Fruit fly (Drosophila melanogaster) whole organism, embryonic: Measurements from ENCODE around the gene CG42395.

ENCODE experiments used
- Atf6 ChIP-seq: fragments of 200-800 bp; sonication (Bioruptor generic); IDR thresholded peaks from 2 replicates; pipeline ENCODE4 v1.3.6; 2022; ENCODE audit warnings: missing biosample characterization, missing genetic modification characterization
- B-H1 ChIP-seq: fragments of 200-800 bp; sonication (Bioruptor generic); IDR thresholded peaks from 3 replicates; pipeline ENCODE4 v1.3.6; 2022; ENCODE audit warnings: missing biosample characterization, missing genetic modification characterization
- Bteb2 ChIP-seq: fragments of 200-800 bp; sonication (Bioruptor generic); optimal IDR thresholded peaks from 2 replicates; lab custom pipeline; 2016; ENCODE audit warnings: missing biosample characterization, missing genetic modification characterization
- CG10267 ChIP-seq: fragments of 200-800 bp; sonication (Bioruptor generic); optimal IDR thresholded peaks from 2 replicates; lab custom pipeline; 2018; ENCODE audit warnings: missing biosample characterization, mild to moderate bottlenecking, missing genetic modification characterization, moderate library complexity
- CG12071 ChIP-seq: fragments of 200-800 bp; sonication (Bioruptor generic); optimal IDR thresholded peaks from 3 replicates; lab custom pipeline; 2018; ENCODE audit warnings: missing biosample characterization, mild to moderate bottlenecking, missing genetic modification characterization
- CG12769 ChIP-seq: fragments of 200-800 bp; sonication (Bioruptor generic); optimal IDR thresholded peaks from 2 replicates; lab custom pipeline; 2019; ENCODE audit warnings: missing biosample characterization, mild to moderate bottlenecking, missing genetic modification characterization, moderate library complexity
- CG13123 ChIP-seq: fragments of 200-800 bp; sonication (Bioruptor generic); optimal IDR thresholded peaks from 2 replicates; lab custom pipeline; 2016; ENCODE audit warnings: missing biosample characterization, missing genetic modification characterization
- CG14710 ChIP-seq: fragments of 200-800 bp; sonication (Bioruptor generic); optimal IDR thresholded peaks from 3 replicates; lab custom pipeline; 2019; ENCODE audit warnings: missing biosample characterization, mild to moderate bottlenecking, missing genetic modification characterization, moderate library complexity
- CG1602 ChIP-seq: fragments of 200-800 bp; sonication (Bioruptor generic); optimal IDR thresholded peaks from 3 replicates; lab custom pipeline; 2016; ENCODE audit warnings: missing biosample characterization, missing genetic modification characterization
- CG1603 ChIP-seq: fragments of 200-800 bp; sonication (Bioruptor generic); optimal IDR thresholded peaks from 2 replicates; lab custom pipeline; 2019; ENCODE audit warnings: missing biosample characterization, mild to moderate bottlenecking, missing genetic modification characterization, moderate library complexity
- CG18764 ChIP-seq: fragments of 200-800 bp; sonication (Bioruptor generic); optimal IDR thresholded peaks from 3 replicates; lab custom pipeline; 2016; ENCODE audit warnings: missing biosample characterization, missing genetic modification characterization
- CG30431 ChIP-seq: fragments of 200-800 bp; sonication (Bioruptor generic); optimal IDR thresholded peaks from 2 replicates; lab custom pipeline; 2017; ENCODE audit warnings: missing biosample characterization, missing genetic modification characterization
- CG3163 ChIP-seq: fragments of 200-800 bp; sonication (Bioruptor generic); optimal IDR thresholded peaks from 3 replicates; lab custom pipeline; 2016; ENCODE audit warnings: missing biosample characterization, missing genetic modification characterization
- CG3726 ChIP-seq: fragments of 200-800 bp; sonication (Bioruptor generic); IDR thresholded peaks from 3 replicates; pipeline ENCODE4, ENCODE4 v1.3.6; 2022; ENCODE audit warnings: missing biosample characterization, missing genetic modification characterization
- CG3847 ChIP-seq: fragments of 200-800 bp; sonication (Bioruptor generic); IDR thresholded peaks from 2 replicates; pipeline ENCODE4 v1.3.6; 2022; ENCODE audit warnings: missing biosample characterization, missing genetic modification characterization
- CG5245 ChIP-seq: fragments of 200-800 bp; sonication (Bioruptor generic); optimal IDR thresholded peaks from 3 replicates; lab custom pipeline; 2016; ENCODE audit warnings: missing biosample characterization, missing genetic modification characterization
- Dll ChIP-seq: fragments of 200-800 bp; sonication (Bioruptor generic); IDR thresholded peaks from 4 replicates; pipeline ENCODE4 v1.3.6; 2022; ENCODE audit warnings: missing biosample characterization, missing genetic modification characterization; ENCODE audit not compliant: partially characterized antibody
- Drgx ChIP-seq: fragments of 200-800 bp; sonication (Bioruptor generic); IDR thresholded peaks from 2 replicates; pipeline ENCODE4 v1.3.6; 2022; ENCODE audit warnings: missing biosample characterization, missing genetic modification characterization
- Fer3 ChIP-seq: fragments of 200-800 bp; sonication (Bioruptor generic); optimal IDR thresholded peaks from 2 replicates; lab custom pipeline; 2018; ENCODE audit warnings: missing biosample characterization, mild to moderate bottlenecking, missing genetic modification characterization, moderate library complexity
- HmgZ ChIP-seq: fragments of 200-800 bp; sonication (Bioruptor generic); optimal IDR thresholded peaks from 2 replicates; lab custom pipeline; 2018; ENCODE audit warnings: missing biosample characterization, mild to moderate bottlenecking, missing genetic modification characterization
- Kr ChIP-seq: fragments of 200-800 bp; sonication (Bioruptor generic); optimal IDR thresholded peaks from 2 replicates; lab custom pipeline; 2017; ENCODE audit warnings: missing biosample characterization, mild to moderate bottlenecking, missing genetic modification characterization
- Lpt ChIP-seq: fragments of >200 bp; optimal IDR thresholded peaks from 2 replicates; lab custom pipeline; 2018; ENCODE audit warnings: missing biosample characterization, missing genetic modification characterization
- Mes4 ChIP-seq: fragments of 200-800 bp; sonication (Bioruptor generic); optimal IDR thresholded peaks from 2 replicates; lab custom pipeline; 2016; ENCODE audit warnings: missing biosample characterization, missing genetic modification characterization
- TFAM ChIP-seq: fragments of 200-800 bp; sonication (Bioruptor generic); optimal IDR thresholded peaks from 2 replicates; lab custom pipeline; 2017; ENCODE audit warnings: missing biosample characterization, missing genetic modification characterization, inconsistent platforms
- Usf ChIP-seq: fragments of 200-800 bp; sonication (Bioruptor generic); optimal IDR thresholded peaks from 2 replicates; lab custom pipeline; 2017; ENCODE audit warnings: missing genotype, missing biosample characterization, missing genetic modification characterization
- btn ChIP-seq: fragments of 200-800 bp; sonication (Bioruptor generic); optimal IDR thresholded peaks from 2 replicates; lab custom pipeline; 2016; ENCODE audit warnings: missing biosample characterization, missing genetic modification characterization
- caup ChIP-seq: fragments of 200-800 bp; sonication (Bioruptor generic); optimal IDR thresholded peaks from 3 replicates; lab custom pipeline; 2017; ENCODE audit warnings: missing biosample characterization, mild to moderate bottlenecking, missing genetic modification characterization, moderate library complexity; ENCODE audit not compliant: severe bottlenecking
- cg ChIP-seq: fragments of 200-800 bp; sonication (Bioruptor generic); optimal IDR thresholded peaks from 3 replicates; lab custom pipeline; 2019; ENCODE audit warnings: missing biosample characterization, mild to moderate bottlenecking, missing genetic modification characterization, moderate library complexity
- ci ChIP-seq: fragments of 200-800 bp; sonication (Bioruptor generic); IDR thresholded peaks from 3 replicates; pipeline ENCODE4 v1.3.6; 2022; ENCODE audit warnings: missing biosample characterization, missing genetic modification characterization
- dimm ChIP-seq: fragments of 200-800 bp; sonication (Bioruptor generic); IDR thresholded peaks from 2 replicates; pipeline ENCODE4 v1.3.6; 2022; ENCODE audit warnings: missing biosample characterization, missing genetic modification characterization
- gcm ChIP-seq: fragments of 200-800 bp; sonication (Bioruptor generic); optimal IDR thresholded peaks from 2 replicates; lab custom pipeline; 2019; ENCODE audit warnings: missing biosample characterization, mild to moderate bottlenecking, missing genetic modification characterization, moderate library complexity
- grn ChIP-seq: fragments of 200-800 bp; sonication (Bioruptor generic); optimal IDR thresholded peaks from 3 replicates; lab custom pipeline; 2017; ENCODE audit warnings: missing biosample characterization, missing genetic modification characterization
- gro ChIP-seq: fragments of 200-800 bp; sonication (Bioruptor generic); optimal IDR thresholded peaks from 2 replicates; lab custom pipeline; 2016; ENCODE audit warnings: missing biosample characterization, missing genetic modification characterization
- ind ChIP-seq: fragments of 200-800 bp; sonication (Bioruptor generic); optimal IDR thresholded peaks from 3 replicates; lab custom pipeline; 2016; ENCODE audit warnings: missing biosample characterization, missing genetic modification characterization
- kah ChIP-seq: fragments of 200-800 bp; sonication (Bioruptor generic); optimal IDR thresholded peaks from 2 replicates; lab custom pipeline; 2018; ENCODE audit warnings: missing biosample characterization, mild to moderate bottlenecking, missing genetic modification characterization
- ken ChIP-seq: fragments of 200-800 bp; sonication (Bioruptor generic); IDR thresholded peaks from 3 replicates; pipeline ENCODE4 v1.3.6; 2022; ENCODE audit warnings: missing biosample characterization, missing genetic modification characterization
- kni ChIP-seq: fragments of 200-800 bp; sonication (Bioruptor generic); optimal IDR thresholded peaks from 3 replicates; lab custom pipeline; 2017; ENCODE audit warnings: mild to moderate bottlenecking, missing biosample characterization, missing genetic modification reagents, missing genetic modification characterization
- lola ChIP-seq, 3 experiments: fragments of >200 bp in 2 of 3; fragments of 200-800 bp in 1 of 3; sonication (Bioruptor generic) in 1 of 3; optimal IDR thresholded peaks; 2 replicates each; lab custom pipeline; 2017 to 2019; ENCODE audit warnings: missing biosample characterization in 3 of 3, missing genetic modification characterization in 3 of 3, mild to moderate bottlenecking in 1 of 3, moderate library complexity in 1 of 3
- mam ChIP-seq: fragments of 200-800 bp; sonication (Bioruptor generic); optimal IDR thresholded peaks from 3 replicates; lab custom pipeline; 2016; ENCODE audit warnings: missing biosample characterization, missing genetic modification characterization
- prd ChIP-seq, 3 experiments: fragments of >200 bp in 2 of 3; fragments of 200-800 bp in 1 of 3; sonication (Bioruptor generic) in 1 of 3; optimal IDR thresholded peaks in 2 of 3; IDR thresholded peaks in 1 of 3; 2 replicates in 2 of 3; 3 replicates in 1 of 3; pipeline versions ENCODE4 v1.3.6 to Lab custom; 2017 to 2022; ENCODE audit warnings: missing biosample characterization in 1 of 3, missing genetic modification characterization in 1 of 3
- ranshi ChIP-seq: fragments of 200-800 bp; sonication (Bioruptor generic); IDR thresholded peaks from 2 replicates; pipeline ENCODE4 v1.3.6; 2022; ENCODE audit warnings: missing biosample characterization, missing genetic modification characterization
- ro ChIP-seq: fragments of 200-800 bp; sonication (Bioruptor generic); IDR thresholded peaks from 2 replicates; pipeline ENCODE4 v1.3.6; 2022; ENCODE audit warnings: missing biosample characterization, missing genetic modification characterization
- sc ChIP-seq, 3 experiments: fragments of >200 bp in 2 of 3; fragments of 200-800 bp in 1 of 3; sonication (Bioruptor generic) in 1 of 3; optimal IDR thresholded peaks; 2 replicates in 2 of 3; 3 replicates in 1 of 3; lab custom pipeline; 2017; ENCODE audit warnings: mild to moderate bottlenecking in 1 of 3, missing biosample characterization in 1 of 3, missing genetic modification characterization in 1 of 3, missing genetic modification reagents in 1 of 3
- seq ChIP-seq: fragments of 200-800 bp; sonication (Bioruptor generic); IDR thresholded peaks from 2 replicates; pipeline ENCODE4 v1.3.6; 2022; ENCODE audit warnings: missing biosample characterization, missing genetic modification characterization
- shn ChIP-seq: fragments of 200-800 bp; sonication (Bioruptor generic); optimal IDR thresholded peaks from 3 replicates; lab custom pipeline; 2016; ENCODE audit warnings: missing biosample characterization, missing genetic modification characterization
- stwl ChIP-seq: fragments of 200-800 bp; sonication (Bioruptor generic); optimal IDR thresholded peaks from 3 replicates; lab custom pipeline; 2018; ENCODE audit warnings: missing biosample characterization, mild to moderate bottlenecking, missing genetic modification characterization, moderate library complexity
- tna ChIP-seq: fragments of 200-800 bp; sonication (Bioruptor generic); IDR thresholded peaks from 2 replicates; pipeline ENCODE4 v1.3.6; 2022; ENCODE audit warnings: missing biosample characterization, missing genetic modification characterization; ENCODE audit not compliant: partially characterized antibody
- toy ChIP-seq: fragments of 200-800 bp; sonication (Bioruptor generic); IDR thresholded peaks from 2 replicates; pipeline ENCODE4 v1.3.6; 2022; ENCODE audit warnings: missing biosample characterization, missing genetic modification characterization
- unc-4 ChIP-seq: fragments of 200-800 bp; sonication (Bioruptor generic); IDR thresholded peaks from 2 replicates; pipeline ENCODE4 v1.3.6; 2022; ENCODE audit warnings: missing biosample characterization, missing genetic modification characterization; ENCODE audit not compliant: partially characterized antibody
- unpg ChIP-seq: fragments of 200-800 bp; sonication (Bioruptor generic); optimal IDR thresholded peaks from 3 replicates; lab custom pipeline; 2018; ENCODE audit warnings: missing biosample characterization, mild to moderate bottlenecking, missing genetic modification characterization, moderate library complexity

The CG42395 gene

DNA sequence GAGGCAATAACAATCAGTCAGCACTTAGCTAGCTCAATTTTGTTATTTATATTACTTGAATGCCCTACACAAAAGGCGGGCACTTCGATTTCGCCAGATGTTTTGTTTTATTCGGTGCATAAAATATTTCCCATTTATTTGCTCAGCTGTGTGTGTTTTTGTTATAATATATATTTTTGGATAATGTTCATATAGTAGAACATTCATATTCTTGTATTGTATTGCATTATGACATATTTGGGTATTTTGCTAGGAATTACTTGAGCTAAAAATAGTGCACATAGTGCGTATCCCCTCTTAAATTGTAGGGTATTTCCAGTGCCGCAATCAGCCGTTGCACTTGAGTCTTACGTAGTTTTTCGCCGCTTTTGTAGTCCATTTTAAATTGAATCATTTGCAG is 13.9 kb upstream of the CG42395 start (continued):
- TF ChIP-seq CG30431 (GFP tag; lab: Kevin White, UChicago) (no peak), CG13123 (GFP tag; lab: Kevin White, UChicago) (no peak), dimm (GFP tag; lab: Robert Waterston, UW) (no peak), prd (optimal IDR thresholded peaks at IDR 0.05; lab: Kevin White, UChicago) (no peak), prd (GFP tag; IDR thresholded peaks at IDR 0.05; lab: Robert Waterston, UW) (peak; percentile 50; the same call in 2 of the 3 replicates), gcm (GFP tag; lab: Kevin White, UChicago) (peak; percentile 44), sc (optimal IDR thresholded peaks at IDR 0.05; lab: Kevin White, UChicago) (no peak), sc (GFP tag; optimal IDR thresholded peaks at IDR 0.05; lab: Kevin White, UChicago) (no peak), seq (GFP tag; lab: Robert Waterston, UW) (peak; percentile 44; the same call in 1 of the 2 replicates), kah (GFP tag; lab: Kevin White, UChicago) (no peak), tna (no peak), CG18764 (GFP tag; lab: Kevin White, UChicago) (no peak), mam (GFP tag; lab: Kevin White, UChicago) (no peak), cg (no peak), CG10267 (tag; lab: Kevin White, UChicago) (no peak), CG3726 (GFP tag; lab: Robert Waterston, UW) (no peak), TFAM (GFP tag; lab: Kevin White, UChicago) (no peak), unpg (GFP tag; lab: Kevin White, UChicago) (peak; percentile 52), CG14710 (tag; lab: Kevin White, UChicago) (no peak), grn (GFP tag; lab: Kevin White, UChicago) (no peak), Bteb2 (GFP tag; lab: Kevin White, UChicago) (no peak), Dll (GFP tag; lab: Robert Waterston, UW) (no peak), HmgZ (tag; lab: Kevin White, UChicago) (peak; percentile 10), CG3163 (GFP tag; lab: Kevin White, UChicago) (no peak), toy (GFP tag; lab: Robert Waterston, UW) (no peak), btn (GFP tag; lab: Kevin White, UChicago) (no peak), CG5245 (GFP tag; lab: Kevin White, UChicago) (no peak), Lpt (no peak), Fer3 (tag; lab: Kevin White, UChicago) (peak; percentile 45), stwl (tag; lab: Kevin White, UChicago) (no peak), ro (GFP tag; lab: Robert Waterston, UW) (no peak), Mes4 (GFP tag; lab: Kevin White, UChicago) (no peak), Kr (GFP tag; lab: Kevin White, UChicago) (no peak), ind (GFP tag; lab: Kevin White, UChicago) (peak; percentile 31), unc-4 (no peak), lola (GFP tag; optimal IDR thresholded peaks at IDR 0.05; lab: Kevin White, UChicago) (peak in 1 of 3 experiments; percentile 10), B-H1 (GFP tag; lab: Robert Waterston, UW) (no peak), CG3847 (peak; percentile 48), Drgx (peak; percentile 38; the same call in 1 of the 2 replicates), shn (GFP tag; lab: Kevin White, UChicago) (no peak), Usf (no peak), kni (no peak), ken (GFP tag; lab: Robert Waterston, UW) (no peak), ci (no peak), CG12071 (GFP tag; lab: Kevin White, UChicago) (no peak), CG1603 (tag; lab: Kevin White, UChicago) (peak; percentile 40), ranshi (GFP tag; lab: Robert Waterston, UW) (no peak; the same call in 1 of the 2 replicates), gro (no peak), caup (GFP tag; lab: Kevin White, UChicago) (peak; percentile 38), Atf6 (GFP tag; lab: Robert Waterston, UW) (0 out of 2 replicates have a peak, but pooled peaks have one; percentile 62), CG1602 (GFP tag; lab: Kevin White, UChicago) (no peak), CG12769 (tag; lab: Kevin White, UChicago) (peak; percentile 22)
